Worm (Caenorhabditis elegans) whole organism, L4 larva: ENCODE measurements around the gene sre-5.

Experiments
- R02D3.7 ChIP-seq: fragments of 150-350 bp; sonication (generic microtip); optimal IDR thresholded peaks from 3 replicates; lab custom pipeline; 2014; ENCODE audit warnings: missing biosample characterization, missing genetic modification characterization
- daf-8 ChIP-seq: fragments of 200-800 bp; sonication (Bioruptor generic); IDR thresholded peaks from 2 replicates; pipeline ENCODE4 v1.3.6; 2022; ENCODE audit warnings: missing genetic modification characterization, missing compliant biosample characterization
- dmd-6 ChIP-seq: fragments of 200-800 bp; sonication (Bioruptor generic); IDR thresholded peaks from 2 replicates; pipeline ENCODE4 v1.3.6; 2022; ENCODE audit warnings: missing genetic modification reagents, missing genetic modification characterization, missing compliant biosample characterization
- nhr-11 ChIP-seq: fragments of 150-350 bp; optimal IDR thresholded peaks from 2 replicates; lab custom pipeline; 2014; ENCODE audit warnings: missing biosample characterization, missing genetic modification characterization
- snpc-4 ChIP-seq: fragments of 150-350 bp; optimal IDR thresholded peaks from 2 replicates; lab custom pipeline; 2014; ENCODE audit warnings: missing biosample characterization, missing genetic modification characterization
- ztf-7 ChIP-seq: fragments of 150-350 bp; optimal IDR thresholded peaks from 2 replicates; lab custom pipeline; 2014; ENCODE audit warnings: missing biosample characterization, missing genetic modification characterization

ce11 chrIV:3523419-3523818 is 41.6 kb upstream of the sre-5 start:
- no peak for TF ChIP-seq R02D3.7 (tag; lab: Kevin White, UChicago)
- TF ChIP-seq daf-8 (GFP tag; lab: Robert Waterston, UW), result no peak
- no peak for TF ChIP-seq dmd-6 (GFP tag; lab: Robert Waterston, UW)
- no peak for TF ChIP-seq nhr-11 (tag; lab: Kevin White, UChicago)
- TF ChIP-seq ztf-7 (tag; lab: Kevin White, UChicago), result no peak
- TF ChIP-seq snpc-4, result no peak
